Fruit fly (Drosophila melanogaster) whole organism, embryonic: ENCODE measurements around the gene Fas2.

Source experiments
- Atf3 ChIP-seq: fragments of 200-800 bp; sonication (Bioruptor generic); optimal IDR thresholded peaks from 3 replicates; lab custom pipeline; 2016; ENCODE audit warnings: missing biosample characterization, missing genetic modification characterization
- BEAF-32 ChIP-seq: fragments of 200-800 bp; sonication (Bioruptor generic); optimal IDR thresholded peaks from 3 replicates; lab custom pipeline; 2017; ENCODE audit warnings: missing biosample characterization, missing genetic modification characterization, mild to moderate bottlenecking, moderate library complexity, missing genetic modification reagents
- BtbVII ChIP-seq: fragments of 200-800 bp; sonication (Bioruptor generic); optimal IDR thresholded peaks from 3 replicates; lab custom pipeline; 2017; ENCODE audit warnings: missing biosample characterization, mild to moderate bottlenecking, missing genetic modification characterization
- CG10654 ChIP-seq: fragments of 200-800 bp; sonication (Bioruptor generic); optimal IDR thresholded peaks from 2 replicates; lab custom pipeline; 2016; ENCODE audit warnings: missing biosample characterization, missing genetic modification characterization
- CG11456 ChIP-seq: fragments of 200-800 bp; sonication (Bioruptor generic); IDR thresholded peaks from 3 replicates; pipeline ENCODE4 v1.3.6; 2022; ENCODE audit warnings: missing biosample characterization, missing genetic modification characterization
- CG12659 ChIP-seq: fragments of 200-800 bp; sonication (Bioruptor generic); optimal IDR thresholded peaks from 3 replicates; lab custom pipeline; 2017; ENCODE audit warnings: mild to moderate bottlenecking, missing biosample characterization, missing genetic modification reagents, missing genetic modification characterization
- CG13287 ChIP-seq: fragments of 200-800 bp; sonication (Bioruptor generic); IDR thresholded peaks from 2 replicates; pipeline ENCODE4 v1.3.6; 2022; ENCODE audit warnings: missing biosample characterization, missing genetic modification characterization; ENCODE audit not compliant: partially characterized antibody
- CG14860 ChIP-seq: fragments of 200-800 bp; sonication (Bioruptor generic); IDR thresholded peaks from 3 replicates; pipeline ENCODE4 v1.3.6; 2022; ENCODE audit warnings: missing biosample characterization, missing genetic modification characterization; ENCODE audit not compliant: partially characterized antibody
- CG15011 ChIP-seq: fragments of 200-800 bp; sonication (Bioruptor generic); optimal IDR thresholded peaks from 3 replicates; lab custom pipeline; 2018; ENCODE audit warnings: missing biosample characterization, mild to moderate bottlenecking, missing genetic modification characterization
- CG15073 ChIP-seq: fragments of 200-800 bp; sonication (Bioruptor generic); optimal IDR thresholded peaks from 2 replicates; lab custom pipeline; 2016; ENCODE audit warnings: missing biosample characterization, missing genetic modification characterization
- CG1603 ChIP-seq: fragments of 200-800 bp; sonication (Bioruptor generic); optimal IDR thresholded peaks from 2 replicates; lab custom pipeline; 2019; ENCODE audit warnings: missing biosample characterization, mild to moderate bottlenecking, missing genetic modification characterization, moderate library complexity
- CG17186 ChIP-seq: fragments of 200-800 bp; sonication (Bioruptor generic); optimal IDR thresholded peaks from 3 replicates; lab custom pipeline; 2017; ENCODE audit warnings: missing biosample characterization, missing genetic modification reagents, missing genetic modification characterization
- CG18599 ChIP-seq: fragments of 200-800 bp; sonication (Bioruptor generic); optimal IDR thresholded peaks from 3 replicates; lab custom pipeline; 2017; ENCODE audit warnings: missing biosample characterization, missing genetic modification characterization, mild to moderate bottlenecking, moderate library complexity, missing genetic modification reagents
- CG2116 ChIP-seq: fragments of 200-800 bp; sonication (Bioruptor generic); optimal IDR thresholded peaks from 3 replicates; lab custom pipeline; 2018; ENCODE audit warnings: missing biosample characterization, mild to moderate bottlenecking, missing genetic modification characterization
- CG42726 ChIP-seq: fragments of 200-800 bp; sonication (Bioruptor generic); IDR thresholded peaks from 2 replicates; pipeline ENCODE4 v1.3.6; 2022; ENCODE audit warnings: missing biosample characterization, missing genetic modification characterization; ENCODE audit not compliant: partially characterized antibody
- CG6791 ChIP-seq: fragments of 200-800 bp; sonication (Bioruptor generic); IDR thresholded peaks from 3 replicates; pipeline ENCODE4 v1.3.6; 2022; ENCODE audit warnings: missing biosample characterization, missing genetic modification characterization; ENCODE audit not compliant: partially characterized antibody
- Dll ChIP-seq: fragments of 200-800 bp; sonication (Bioruptor generic); IDR thresholded peaks from 4 replicates; pipeline ENCODE4 v1.3.6; 2022; ENCODE audit warnings: missing biosample characterization, missing genetic modification characterization; ENCODE audit not compliant: partially characterized antibody
- Doc3 ChIP-seq: fragments of 200-800 bp; sonication (Bioruptor generic); IDR thresholded peaks from 3 replicates; pipeline ENCODE4 v1.3.6; 2022; ENCODE audit warnings: missing biosample characterization, missing genetic modification characterization; ENCODE audit not compliant: partially characterized antibody
- Dref ChIP-seq: fragments of 200-800 bp; sonication (Bioruptor generic); IDR thresholded peaks from 2 replicates; pipeline ENCODE4 v1.3.6; 2022; ENCODE audit warnings: missing biosample characterization, missing genetic modification characterization
- Ets65A ChIP-seq: fragments of 200-800 bp; sonication (Bioruptor generic); peaks from one replicate; lab custom pipeline; 2016; ENCODE audit warnings: missing biosample characterization, missing genetic modification characterization
- Ets97D ChIP-seq: fragments of 200-800 bp; sonication (Bioruptor generic); optimal IDR thresholded peaks from 3 replicates; lab custom pipeline; 2016; ENCODE audit warnings: missing biosample characterization, missing genetic modification characterization
- Fer3 ChIP-seq: fragments of 200-800 bp; sonication (Bioruptor generic); optimal IDR thresholded peaks from 2 replicates; lab custom pipeline; 2018; ENCODE audit warnings: missing biosample characterization, mild to moderate bottlenecking, missing genetic modification characterization, moderate library complexity
- HmgZ ChIP-seq: fragments of 200-800 bp; sonication (Bioruptor generic); optimal IDR thresholded peaks from 2 replicates; lab custom pipeline; 2018; ENCODE audit warnings: missing biosample characterization, mild to moderate bottlenecking, missing genetic modification characterization
- MBD-R2 ChIP-seq: fragments of 200-800 bp; sonication (Bioruptor generic); IDR thresholded peaks from 2 replicates; pipeline ENCODE4 v1.3.6; 2022; ENCODE audit warnings: missing biosample characterization, missing genetic modification characterization
- MESR4 ChIP-seq: fragments of 200-800 bp; sonication (Bioruptor generic); optimal IDR thresholded peaks from 2 replicates; lab custom pipeline; 2018; ENCODE audit warnings: missing biosample characterization, mild to moderate bottlenecking, missing genetic modification characterization, moderate library complexity
- Oli ChIP-seq: fragments of 200-800 bp; sonication (Bioruptor generic); optimal IDR thresholded peaks from 2 replicates; lab custom pipeline; 2018; ENCODE audit warnings: missing biosample characterization, mild to moderate bottlenecking, missing genetic modification characterization, moderate library complexity
- Opbp ChIP-seq: fragments of 200-800 bp; sonication (Bioruptor generic); IDR thresholded peaks from 3 replicates; pipeline ENCODE4 v1.3.6; 2022; ENCODE audit warnings: missing biosample characterization, missing genetic modification characterization; ENCODE audit not compliant: partially characterized antibody
- Sry-δ ChIP-seq: fragments of 200-800 bp; sonication (Bioruptor generic); optimal IDR thresholded peaks from 2 replicates; lab custom pipeline; 2016; ENCODE audit warnings: missing biosample characterization, missing genetic modification characterization
- YL-1 ChIP-seq: fragments of 200-800 bp; sonication (Bioruptor generic); optimal IDR thresholded peaks from 3 replicates; lab custom pipeline; 2017; ENCODE audit warnings: missing biosample characterization, mild to moderate bottlenecking, missing genetic modification characterization
- amos ChIP-seq: fragments of 200-800 bp; sonication (Bioruptor generic); IDR thresholded peaks from 2 replicates; pipeline ENCODE4 v1.3.6; 2022; ENCODE audit warnings: missing biosample characterization, missing genetic modification characterization; ENCODE audit not compliant: partially characterized antibody
- bsh ChIP-seq, 2 experiments: fragments of 200-800 bp; sonication (Bioruptor generic); optimal IDR thresholded peaks; 2 replicates each; lab custom pipeline; 2017 to 2018; ENCODE audit warnings: mild to moderate bottlenecking in 2 of 2, missing biosample characterization in 2 of 2, missing genetic modification characterization in 2 of 2, moderate library complexity in 1 of 2
- cato ChIP-seq: fragments of 200-800 bp; sonication (Bioruptor generic); optimal IDR thresholded peaks from 2 replicates; lab custom pipeline; 2016; ENCODE audit warnings: missing biosample characterization, missing genetic modification characterization, borderline replicate concordance
- cg ChIP-seq: fragments of 200-800 bp; sonication (Bioruptor generic); optimal IDR thresholded peaks from 3 replicates; lab custom pipeline; 2019; ENCODE audit warnings: missing biosample characterization, mild to moderate bottlenecking, missing genetic modification characterization, moderate library complexity
- dmrt11E ChIP-seq: fragments of 200-800 bp; sonication (Bioruptor generic); optimal IDR thresholded peaks from 3 replicates; lab custom pipeline; 2018; ENCODE audit warnings: missing biosample characterization, mild to moderate bottlenecking, missing genetic modification characterization, moderate library complexity
- dpn ChIP-seq, 2 experiments: fragments of 200-800 bp; sonication (Bioruptor generic); optimal IDR thresholded peaks; 3 replicates each; lab custom pipeline; 2016; ENCODE audit warnings: missing biosample characterization in 2 of 2, missing genetic modification characterization in 2 of 2
- gfzf ChIP-seq: fragments of 200-800 bp; sonication (Bioruptor generic); optimal IDR thresholded peaks from 2 replicates; lab custom pipeline; 2016; ENCODE audit warnings: missing biosample characterization, mild to moderate bottlenecking, missing genetic modification characterization, moderate library complexity
- hb ChIP-seq: fragments of 200-800 bp; sonication (Bioruptor generic); IDR thresholded peaks from 3 replicates; pipeline ENCODE4 v1.3.6; 2022; ENCODE audit warnings: missing biosample characterization, missing genetic modification characterization; ENCODE audit not compliant: partially characterized antibody
- kah ChIP-seq: fragments of 200-800 bp; sonication (Bioruptor generic); optimal IDR thresholded peaks from 2 replicates; lab custom pipeline; 2018; ENCODE audit warnings: missing biosample characterization, mild to moderate bottlenecking, missing genetic modification characterization
- nau ChIP-seq: fragments of 200-800 bp; sonication (Bioruptor generic); optimal IDR thresholded peaks from 3 replicates; lab custom pipeline; 2017; ENCODE audit warnings: missing biosample characterization, mild to moderate bottlenecking, missing genetic modification characterization, missing genetic modification reagents
- nmo ChIP-seq: fragments of 200-800 bp; sonication (Bioruptor generic); optimal IDR thresholded peaks from 2 replicates; lab custom pipeline; 2018; ENCODE audit warnings: missing biosample characterization, mild to moderate bottlenecking, missing genetic modification characterization, moderate library complexity
- sna ChIP-seq: fragments of 200-800 bp; sonication (Bioruptor generic); IDR thresholded peaks from 2 replicates; pipeline ENCODE4 v1.3.6; 2022; ENCODE audit warnings: missing biosample characterization, missing genetic modification characterization; ENCODE audit not compliant: partially characterized antibody
- sob ChIP-seq: fragments of 200-800 bp; sonication (Bioruptor generic); IDR thresholded peaks from 2 replicates; pipeline ENCODE4 v1.3.6; 2022; ENCODE audit warnings: missing biosample characterization, missing genetic modification characterization
- sqz ChIP-seq: fragments of 200-800 bp; sonication (Bioruptor generic); optimal IDR thresholded peaks from 3 replicates; lab custom pipeline; 2018; ENCODE audit warnings: missing biosample characterization, mild to moderate bottlenecking, missing genetic modification characterization
- stwl ChIP-seq: fragments of 200-800 bp; sonication (Bioruptor generic); optimal IDR thresholded peaks from 3 replicates; lab custom pipeline; 2018; ENCODE audit warnings: missing biosample characterization, mild to moderate bottlenecking, missing genetic modification characterization, moderate library complexity
- unc-4 ChIP-seq: fragments of 200-800 bp; sonication (Bioruptor generic); IDR thresholded peaks from 2 replicates; pipeline ENCODE4 v1.3.6; 2022; ENCODE audit warnings: missing biosample characterization, missing genetic modification characterization; ENCODE audit not compliant: partially characterized antibody
- vnd ChIP-seq: fragments of 200-800 bp; sonication (Bioruptor generic); IDR thresholded peaks from 3 replicates; pipeline ENCODE4 v1.3.6; 2022; ENCODE audit warnings: missing biosample characterization, missing genetic modification characterization; ENCODE audit not compliant: partially characterized antibody

The Fas2 gene

DNA sequence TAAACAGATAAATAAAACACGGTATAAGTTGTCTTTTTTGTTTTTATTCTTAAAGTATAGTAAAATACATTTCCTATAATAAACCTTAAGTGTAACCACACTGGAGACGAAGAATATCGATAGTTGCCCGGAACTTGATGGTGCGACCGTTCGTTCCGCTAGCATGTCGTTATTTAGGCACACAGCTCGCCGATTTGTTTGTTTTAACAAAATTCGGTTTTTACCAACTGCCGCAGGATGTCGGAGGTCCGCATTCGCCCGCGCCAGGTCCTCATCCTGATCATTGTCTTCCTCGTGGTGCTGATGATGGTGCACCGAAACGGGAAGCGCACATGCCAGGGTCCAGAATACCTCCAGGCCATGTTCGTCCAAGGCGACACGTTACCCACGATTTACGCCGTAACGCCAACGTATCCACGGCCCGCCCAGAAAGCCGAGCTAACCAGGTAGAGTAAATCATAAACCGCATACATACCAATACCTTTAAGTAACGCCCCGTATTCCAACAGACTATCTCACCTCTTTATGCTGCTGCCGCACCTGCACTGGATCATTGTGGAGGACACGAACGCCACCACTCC, 74.8 kb downstream of the Fas2 start, which contains the start of gene GlcAT-I (continued):
- TF ChIP-seq CG18599 (GFP tag; lab: Kevin White, UChicago), result no peak
- TF ChIP-seq Opbp (GFP tag; lab: Robert Waterston, UW), result peak; percentile 61; the same call in 1 of the 3 replicates
- TF ChIP-seq bsh (GFP tag; optimal IDR thresholded peaks at IDR 0.05; lab: Kevin White, UChicago), result no peak
- no peak for TF ChIP-seq sob (GFP tag; lab: Robert Waterston, UW)
- 0 out of 3 replicates have a peak, but pooled peaks have one; percentile 26 for TF ChIP-seq vnd
- no peak for TF ChIP-seq CG17186 (GFP tag; lab: Kevin White, UChicago)
- TF ChIP-seq YL-1, result peak; percentile 40
- TF ChIP-seq BEAF-32 (GFP tag; lab: Kevin White, UChicago), result peak; percentile 73
- peak; percentile 65 for TF ChIP-seq Dref
- peak; percentile 83 for TF ChIP-seq MBD-R2 (GFP tag; lab: Robert Waterston, UW)
- no peak for TF ChIP-seq BtbVII (GFP tag; lab: Kevin White, UChicago)
- no peak for TF ChIP-seq Atf3 (GFP tag; lab: Kevin White, UChicago)
- no peak for TF ChIP-seq dmrt11E
- peak; percentile 62 for TF ChIP-seq MESR4 (GFP tag; lab: Kevin White, UChicago)
- TF ChIP-seq stwl, result peak; percentile 76
- TF ChIP-seq CG11456, result no peak
- TF ChIP-seq CG10654 (GFP tag; lab: Kevin White, UChicago), result no peak
- peak; percentile 57 for TF ChIP-seq Sry-δ (GFP tag; lab: Kevin White, UChicago)
- TF ChIP-seq nau, result no peak
- TF ChIP-seq Oli (tag; lab: Kevin White, UChicago), result no peak
- TF ChIP-seq HmgZ (tag; lab: Kevin White, UChicago), result peak; percentile 22
- TF ChIP-seq kah, result no peak
- no peak for TF ChIP-seq CG15073 (GFP tag; lab: Kevin White, UChicago)
- TF ChIP-seq CG42726 (GFP tag; lab: Robert Waterston, UW), result peak; percentile 17; the same call in 1 of the 2 replicates
- no peak for TF ChIP-seq sqz (GFP tag; lab: Kevin White, UChicago)
- TF ChIP-seq Ets97D (GFP tag; lab: Kevin White, UChicago), result peak; percentile 47
- TF ChIP-seq CG2116, result peak; percentile 36
- peak; percentile 62 for TF ChIP-seq amos (GFP tag; lab: Robert Waterston, UW)
- TF ChIP-seq hb (GFP tag; lab: Robert Waterston, UW), result 0 out of 3 replicates have a peak, but pooled peaks have one; percentile 15
- peak; percentile 70 for TF ChIP-seq CG13287 (GFP tag; lab: Robert Waterston, UW)
- TF ChIP-seq Fer3 (tag; lab: Kevin White, UChicago), result no peak
- TF ChIP-seq CG14860 (GFP tag; lab: Robert Waterston, UW), result 0 out of 3 replicates have a peak, but pooled peaks have one; percentile 43
- no peak for TF ChIP-seq cg (GFP tag; lab: Kevin White, UChicago)
- TF ChIP-seq cato (GFP tag; lab: Kevin White, UChicago), result no peak
- TF ChIP-seq sna (GFP tag; lab: Robert Waterston, UW), result 0 out of 2 replicates have a peak, but pooled peaks have one; percentile 44
- peak; percentile 76 for TF ChIP-seq gfzf (GFP tag; lab: Kevin White, UChicago)
- peak; percentile 60; the same call in 3 of the 4 replicates for TF ChIP-seq Dll (GFP tag; lab: Robert Waterston, UW)
- TF ChIP-seq CG12659 (GFP tag; lab: Kevin White, UChicago), result peak; percentile 39
- TF ChIP-seq unc-4, result peak; percentile 60
- TF ChIP-seq CG1603 (tag; lab: Kevin White, UChicago), result peak; percentile 43
- peak; percentile 57; the same call in 2 of the 3 replicates for TF ChIP-seq CG6791 (GFP tag; lab: Robert Waterston, UW)
- TF ChIP-seq CG15011, result no peak
- TF ChIP-seq dpn (GFP tag; optimal IDR thresholded peaks at IDR 0.05; lab: Kevin White, UChicago), result no peak
- 0 out of 3 replicates have a peak, but pooled peaks have one; percentile 29 for TF ChIP-seq Doc3 (GFP tag; lab: Robert Waterston, UW)
- TF ChIP-seq Ets65A, result peak; percentile 60
- peak; percentile 4 for TF ChIP-seq nmo (GFP tag; lab: Kevin White, UChicago)
